Fruit fly (Drosophila melanogaster): ENCODE results near the gene Zip71B.

The Zip71B gene

dm6 chr3L:15042470-15042869 is 50.4 kb downstream of the Zip71B start, which contains the start of gene Rpn12R:
Gene Rpn12R (minus strand): TSS chr3L:15042570.
- TF ChIP-seq Sox102F (GFP tag; optimal IDR thresholded peaks at IDR 0.05) (no peak), CG8319 (GFP tag; optimal IDR thresholded peaks at IDR 0.05) (no peak), fd59A (GFP tag; optimal IDR thresholded peaks at IDR 0.05) (no peak), ss (GFP tag; optimal IDR thresholded peaks at IDR 0.05) (no peak)

dm6 chr3L:15043465-15043864 is 51.4 kb downstream of the Zip71B start:
- TF ChIP-seq CG8319 (GFP tag; optimal IDR thresholded peaks at IDR 0.05) (no peak), fkh (GFP tag; optimal IDR thresholded peaks at IDR 0.05) (no peak), CG10631 (GFP tag; optimal IDR thresholded peaks at IDR 0.05) (no peak), Gug (GFP tag; IDR thresholded peaks at IDR 0.05) (no peak), Sox102F (GFP tag; optimal IDR thresholded peaks at IDR 0.05) (no peak), svp (GFP tag) (no peak), Smox (GFP tag; optimal IDR thresholded peaks at IDR 0.05) (no peak), CG15336 (GFP tag; IDR thresholded peaks at IDR 0.05) (no peak), eg (GFP tag; IDR thresholded peaks at IDR 0.05) (no peak), CG31627 (GFP tag; optimal IDR thresholded peaks at IDR 0.05) (no peak), CG4318 (GFP tag; optimal IDR thresholded peaks at IDR 0.05) (no peak)

- TF ChIP-seq dsx (GFP tag; optimal IDR thresholded peaks at IDR 0.05; ENCODE audit: poor library complexity, severe bottlenecking) (no peak), CG11294 (GFP tag; IDR thresholded peaks at IDR 0.05) (no peak), CG31627 (GFP tag; optimal IDR thresholded peaks at IDR 0.05) (no peak)
These were observed 51.8 kb downstream of the Zip71B start, which contains the start of gene ind for dm6 chr3L:15043874-15044336. Gene ind (minus strand): TSS chr3L:15043924.

- TF ChIP-seq Eip93F (GFP tag; optimal IDR thresholded peaks at IDR 0.05) (no peak), topi (GFP tag; optimal IDR thresholded peaks at IDR 0.05) (no peak), dsx (GFP tag; optimal IDR thresholded peaks at IDR 0.05; ENCODE audit: poor library complexity, severe bottlenecking) (no peak), CG4318 (GFP tag; optimal IDR thresholded peaks at IDR 0.05) (no peak), CG31627 (GFP tag; optimal IDR thresholded peaks at IDR 0.05) (no peak), acj6 (GFP tag; optimal IDR thresholded peaks at IDR 0.05) (no peak), CG11294 (GFP tag; IDR thresholded peaks at IDR 0.05) (no peak), ss (GFP tag; optimal IDR thresholded peaks at IDR 0.05) (no peak), fkh (GFP tag; optimal IDR thresholded peaks at IDR 0.05) (no peak), Ets21C (GFP tag; optimal IDR thresholded peaks at IDR 0.05) (no peak), Met (GFP tag; optimal IDR thresholded peaks at IDR 0.05) (no peak), Blimp-1 (GFP tag; optimal IDR thresholded peaks at IDR 0.05) (no peak), CG16779 (tag; optimal IDR thresholded peaks at IDR 0.05) (no peak), fd59A (GFP tag; optimal IDR thresholded peaks at IDR 0.05) (no peak), fd85E (GFP tag; optimal IDR thresholded peaks at IDR 0.05) (no peak), CG3032 (tag; optimal IDR thresholded peaks at IDR 0.05) (no peak), pdm3 (GFP tag; optimal IDR thresholded peaks at IDR 0.05) (no peak), Sox14 (GFP tag; optimal IDR thresholded peaks at IDR 0.05) (no peak)
These were observed 53.0 kb downstream of the Zip71B start for dm6 chr3L:15045114-15045513.

All from whole organism, prepupa.